Worm (Caenorhabditis elegans) whole organism, early embryonic: Measurements from ENCODE around the gene F13H8.12.

Experiments used
- B0310.2 ChIP-seq: sonication (generic microtip); optimal IDR thresholded peaks from 2 replicates; lab custom pipeline; 2016; ENCODE audit warnings: mild to moderate bottlenecking, missing genetic modification characterization, missing compliant biosample characterization
- F13C5.2 ChIP-seq: sonication (generic microtip); optimal IDR thresholded peaks from 2 replicates; lab custom pipeline; 2017; ENCODE audit warnings: mild to moderate bottlenecking, missing genetic modification characterization, inconsistent platforms, missing compliant biosample characterization
- aly-1 ChIP-seq: sonication (generic microtip); optimal IDR thresholded peaks from 2 replicates; lab custom pipeline; 2016; ENCODE audit warnings: missing genetic modification characterization, missing compliant biosample characterization
- ama-1 ChIP-seq: fragments of 150-350 bp; optimal IDR thresholded peaks from 2 replicates; lab custom pipeline; 2014
- ceh-13 ChIP-seq: fragments of 200-800 bp; sonication (Bioruptor generic); optimal IDR thresholded peaks from 2 replicates; lab custom pipeline; 2018; ENCODE audit warnings: mild to moderate bottlenecking, missing genetic modification characterization, missing compliant biosample characterization
- ceh-36 ChIP-seq: sonication (generic microtip); optimal IDR thresholded peaks from 2 replicates; lab custom pipeline; 2016; ENCODE audit warnings: missing genetic modification characterization, inconsistent platforms, missing compliant biosample characterization
- ets-7 ChIP-seq: sonication (generic microtip); optimal IDR thresholded peaks from 2 replicates; lab custom pipeline; 2016; ENCODE audit warnings: missing genotype, missing genetic modification characterization, missing compliant biosample characterization
- flt-1 ChIP-seq: fragments of 200-800 bp; sonication (Bioruptor generic); IDR thresholded peaks from 2 replicates; pipeline ENCODE4 v1.3.6; 2022; ENCODE audit warnings: missing genetic modification characterization, missing compliant biosample characterization
- hmbx-1 ChIP-seq: sonication (generic microtip); optimal IDR thresholded peaks from 2 replicates; lab custom pipeline; 2016; ENCODE audit warnings: mild to moderate bottlenecking, missing genetic modification characterization, missing compliant biosample characterization
- hmg-4 ChIP-seq: fragments of 200-800 bp; sonication (Bioruptor generic); optimal IDR thresholded peaks from 2 replicates; lab custom pipeline; 2018; ENCODE audit warnings: mild to moderate bottlenecking, missing genetic modification characterization, missing compliant biosample characterization
- hnd-1 ChIP-seq: sonication (generic microtip); optimal IDR thresholded peaks from 2 replicates; lab custom pipeline; 2016; ENCODE audit warnings: missing genetic modification characterization, missing compliant biosample characterization
- pes-1 ChIP-seq: fragments of 200-800 bp; sonication (Bioruptor generic); IDR thresholded peaks from 2 replicates; pipeline ENCODE4 v1.3.6; 2022; ENCODE audit warnings: missing genetic modification reagents, missing genetic modification characterization, missing compliant biosample characterization
- scrt-1 ChIP-seq: fragments of 200-800 bp; sonication (Bioruptor generic); IDR thresholded peaks from 2 replicates; pipeline ENCODE4 v1.3.6; 2022; ENCODE audit warnings: missing genetic modification characterization, missing compliant biosample characterization
- sea-1 ChIP-seq: fragments of 200-800 bp; sonication (Bioruptor generic); conservative IDR thresholded peaks from 2 replicates; pipeline ENCODE4 v1.3.6; 2022; ENCODE audit warnings: missing genetic modification characterization, missing compliant biosample characterization
- tbx-11 ChIP-seq: fragments of 200-800 bp; sonication (Bioruptor generic); IDR thresholded peaks from 2 replicates; pipeline ENCODE4 v1.3.6; 2022; ENCODE audit warnings: missing genetic modification characterization, missing compliant biosample characterization
- tbx-37 ChIP-seq: fragments of 200-800 bp; sonication (Bioruptor generic); conservative IDR thresholded peaks from 2 replicates; pipeline ENCODE4 v1.3.6; 2022; ENCODE audit warnings: missing genetic modification reagents, missing genetic modification characterization, missing compliant biosample characterization
- tra-4 ChIP-seq: sonication (generic microtip); optimal IDR thresholded peaks from 2 replicates; lab custom pipeline; 2017; ENCODE audit warnings: missing genetic modification characterization, missing compliant biosample characterization

F13H8.12 gene

ce11 chrII:6309198-6309597, 46.9 kb downstream of the F13H8.12 start, which contains the start of gene glb-10:
Gene glb-10, minus strand, starts transcription at chrII:6309298.
- TF ChIP-seq hnd-1 (tag; lab: Kevin White, UChicago) (no peak), F13C5.2 (tag; lab: Kevin White, UChicago) (no peak), tra-4 (tag; lab: Kevin White, UChicago) (no peak), tbx-37 (GFP tag; lab: Robert Waterston, UW) (no peak), flt-1 (GFP tag; lab: Robert Waterston, UW) (no peak), aly-1 (no peak), ama-1 (no peak), scrt-1 (GFP tag; lab: Robert Waterston, UW) (no peak), ceh-13 (GFP tag; lab: Kevin White, UChicago) (no peak), ceh-36 (no peak)

ce11 chrII:6311459-6311858, 49.1 kb downstream of the F13H8.12 start:
- TF ChIP-seq tbx-37 (GFP tag; lab: Robert Waterston, UW) (no peak), tra-4 (tag; lab: Kevin White, UChicago) (no peak), ceh-13 (GFP tag; lab: Kevin White, UChicago) (no peak), ama-1 (no peak), hmg-4 (GFP tag; lab: Kevin White, UChicago) (no peak), aly-1 (no peak), scrt-1 (GFP tag; lab: Robert Waterston, UW) (no peak), F13C5.2 (tag; lab: Kevin White, UChicago) (no peak), pes-1 (GFP tag; lab: Robert Waterston, UW) (no peak)

ce11 chrII:6311888-6312287, 49.6 kb downstream of the F13H8.12 start:
- TF ChIP-seq ceh-13 (GFP tag; lab: Kevin White, UChicago): no peak
- TF ChIP-seq B0310.2: no peak
- no peak for TF ChIP-seq pes-1 (GFP tag; lab: Robert Waterston, UW)
- TF ChIP-seq ets-7: no peak
- TF ChIP-seq ama-1: no peak
- no peak for TF ChIP-seq flt-1 (GFP tag; lab: Robert Waterston, UW)
- no peak for TF ChIP-seq scrt-1 (GFP tag; lab: Robert Waterston, UW)
- no peak for TF ChIP-seq tbx-11 (GFP tag; lab: Robert Waterston, UW)
- no peak for TF ChIP-seq hmg-4 (GFP tag; lab: Kevin White, UChicago)
- TF ChIP-seq tra-4 (tag; lab: Kevin White, UChicago): no peak
- TF ChIP-seq hmbx-1: no peak
- TF ChIP-seq tbx-37 (GFP tag; lab: Robert Waterston, UW): no peak
- no peak for TF ChIP-seq aly-1
- no peak for TF ChIP-seq sea-1
- TF ChIP-seq hnd-1 (tag; lab: Kevin White, UChicago): no peak
